Fruit fly (Drosophila melanogaster) whole organism, adult: ENCODE data around the gene sov.
A peak's percentile ranks its signal among the peaks of the same experiment; 100 is the strongest.

ENCODE experiments used
- CG11617 ChIP-seq: fragments of 200-800 bp; sonication (Bioruptor generic); optimal IDR thresholded peaks from 2 replicates; lab custom pipeline; 2017; ENCODE audit warnings: mild to moderate bottlenecking, missing biosample characterization, missing genetic modification reagents, missing genetic modification characterization
- CG12768 ChIP-seq: fragments of 200-800 bp; sonication (Bioruptor generic); optimal IDR thresholded peaks from 2 replicates; lab custom pipeline; 2017; ENCODE audit warnings: missing biosample characterization, missing genetic modification characterization, mild to moderate bottlenecking, moderate library complexity, missing genetic modification reagents
- CG14711 ChIP-seq: fragments of 200-800 bp; sonication (Bioruptor generic); optimal IDR thresholded peaks from 2 replicates; lab custom pipeline; 2018; ENCODE audit warnings: missing biosample characterization, mild to moderate bottlenecking, missing genetic modification characterization, moderate library complexity
- CG1620 ChIP-seq: fragments of 200-800 bp; sonication (Bioruptor generic); optimal IDR thresholded peaks from 2 replicates; lab custom pipeline; 2016; ENCODE audit warnings: missing biosample characterization, missing genetic modification characterization
- CG33017 ChIP-seq: fragments of 200-800 bp; sonication (Bioruptor generic); optimal IDR thresholded peaks from 2 replicates; lab custom pipeline; 2018; ENCODE audit warnings: missing biosample characterization, mild to moderate bottlenecking, missing genetic modification characterization, moderate library complexity
- CG5204 ChIP-seq: fragments of 200-800 bp; sonication (Bioruptor generic); optimal IDR thresholded peaks from 2 replicates; lab custom pipeline; 2016; ENCODE audit warnings: missing biosample characterization, missing genetic modification characterization
- CG7045 ChIP-seq: fragments of 200-800 bp; sonication (Bioruptor generic); optimal IDR thresholded peaks from 2 replicates; lab custom pipeline; 2017; ENCODE audit warnings: missing biosample characterization, mild to moderate bottlenecking, missing genetic modification characterization
- CG7101 ChIP-seq: fragments of 200-800 bp; sonication (Bioruptor generic); optimal IDR thresholded peaks from 2 replicates; lab custom pipeline; 2018; ENCODE audit warnings: missing biosample characterization, mild to moderate bottlenecking, missing genetic modification characterization, moderate library complexity
- Clk ChIP-seq: fragments of 200-800 bp; sonication (Bioruptor generic); optimal IDR thresholded peaks from 2 replicates; lab custom pipeline; 2017; ENCODE audit warnings: missing biosample characterization, missing genetic modification characterization
- Crg-1 ChIP-seq: fragments of 200-800 bp; sonication (Bioruptor generic); optimal IDR thresholded peaks from 2 replicates; lab custom pipeline; 2016; ENCODE audit warnings: missing biosample characterization, missing genetic modification characterization
- Hr96 ChIP-seq: fragments of 200-800 bp; sonication (Bioruptor generic); optimal IDR thresholded peaks from 2 replicates; lab custom pipeline; 2016; ENCODE audit warnings: missing biosample characterization, missing genetic modification characterization
- Mnt ChIP-seq: fragments of 200-800 bp; sonication (Bioruptor generic); optimal IDR thresholded peaks from 2 replicates; lab custom pipeline; 2016; ENCODE audit warnings: missing biosample characterization, mild to moderate bottlenecking, missing genetic modification characterization
- bab1 ChIP-seq: fragments of 200-800 bp; sonication (Bioruptor generic); optimal IDR thresholded peaks from 3 replicates; lab custom pipeline; 2019; ENCODE audit warnings: missing biosample characterization, mild to moderate bottlenecking, missing genetic modification characterization, moderate library complexity
- cic ChIP-seq: fragments of 200-800 bp; sonication (Bioruptor generic); optimal IDR thresholded peaks from 2 replicates; lab custom pipeline; 2017; ENCODE audit warnings: missing biosample characterization, mild to moderate bottlenecking, missing genetic modification characterization, moderate library complexity
- cnc ChIP-seq, 2 experiments: fragments of >200 bp; optimal IDR thresholded peaks; 2 replicates each; lab custom pipeline; 2017
- kay ChIP-seq: fragments of 200-800 bp; sonication (Bioruptor generic); peaks from one replicate; lab custom pipeline; 2016; ENCODE audit warnings: missing biosample characterization, missing genetic modification characterization, borderline replicate concordance
- ovo ChIP-seq: fragments of 200-800 bp; sonication (Bioruptor generic); optimal IDR thresholded peaks from 2 replicates; lab custom pipeline; 2016; ENCODE audit warnings: missing biosample characterization, missing genetic modification characterization
- pad ChIP-seq: fragments of 200-800 bp; sonication (Bioruptor generic); optimal IDR thresholded peaks from 3 replicates; lab custom pipeline; 2017; ENCODE audit warnings: missing biosample characterization, missing genetic modification characterization, mild to moderate bottlenecking, moderate library complexity, missing genetic modification reagents
- tj ChIP-seq: fragments of 200-800 bp; sonication (Bioruptor generic); optimal IDR thresholded peaks from 3 replicates; lab custom pipeline; 2017; ENCODE audit warnings: missing biosample characterization, mild to moderate bottlenecking, missing genetic modification characterization, moderate library complexity
- toe ChIP-seq: fragments of 200-800 bp; sonication (Bioruptor generic); optimal IDR thresholded peaks from 2 replicates; lab custom pipeline; 2016; ENCODE audit warnings: missing biosample characterization, missing genetic modification characterization

The sov gene

dm6 chrX:6726758-6727490, 29.2 kb upstream of the sov start:
- TF ChIP-seq CG7045 (GFP tag; lab: Kevin White, UChicago) = no peak
- TF ChIP-seq bab1 = peak; percentile 50
- TF ChIP-seq toe (GFP tag; lab: Kevin White, UChicago) = no peak
- TF ChIP-seq Mnt (GFP tag; lab: Kevin White, UChicago) = no peak
- no peak for TF ChIP-seq CG7101 (tag; lab: Kevin White, UChicago)
- TF ChIP-seq kay (GFP tag; lab: Kevin White, UChicago) = no peak
- no peak for TF ChIP-seq Hr96
- peak; percentile 90 for TF ChIP-seq tj (GFP tag; lab: Kevin White, UChicago)
- TF ChIP-seq ovo (GFP tag; lab: Kevin White, UChicago) = peak; percentile 71

dm6 chrX:6728597-6729158, 27.4 kb upstream of the sov start:
- no peak for TF ChIP-seq CG7045 (GFP tag; lab: Kevin White, UChicago)
- peak; percentile 0 for TF ChIP-seq kay (GFP tag; lab: Kevin White, UChicago)

dm6 chrX:6730600-6731259, 25.4 kb upstream of the sov start:
- peak; percentile 26 for TF ChIP-seq kay (GFP tag; lab: Kevin White, UChicago)
- TF ChIP-seq bab1 = no peak

dm6 chrX:6733291-6734042, 22.7 kb upstream of the sov start:
- TF ChIP-seq CG33017 (no peak), pad (GFP tag; lab: Kevin White, UChicago) (no peak), CG12768 (no peak), cic (GFP tag; lab: Kevin White, UChicago) (no peak), CG11617 (GFP tag; lab: Kevin White, UChicago) (no peak), CG14711 (tag; lab: Kevin White, UChicago) (no peak)

DNA sequence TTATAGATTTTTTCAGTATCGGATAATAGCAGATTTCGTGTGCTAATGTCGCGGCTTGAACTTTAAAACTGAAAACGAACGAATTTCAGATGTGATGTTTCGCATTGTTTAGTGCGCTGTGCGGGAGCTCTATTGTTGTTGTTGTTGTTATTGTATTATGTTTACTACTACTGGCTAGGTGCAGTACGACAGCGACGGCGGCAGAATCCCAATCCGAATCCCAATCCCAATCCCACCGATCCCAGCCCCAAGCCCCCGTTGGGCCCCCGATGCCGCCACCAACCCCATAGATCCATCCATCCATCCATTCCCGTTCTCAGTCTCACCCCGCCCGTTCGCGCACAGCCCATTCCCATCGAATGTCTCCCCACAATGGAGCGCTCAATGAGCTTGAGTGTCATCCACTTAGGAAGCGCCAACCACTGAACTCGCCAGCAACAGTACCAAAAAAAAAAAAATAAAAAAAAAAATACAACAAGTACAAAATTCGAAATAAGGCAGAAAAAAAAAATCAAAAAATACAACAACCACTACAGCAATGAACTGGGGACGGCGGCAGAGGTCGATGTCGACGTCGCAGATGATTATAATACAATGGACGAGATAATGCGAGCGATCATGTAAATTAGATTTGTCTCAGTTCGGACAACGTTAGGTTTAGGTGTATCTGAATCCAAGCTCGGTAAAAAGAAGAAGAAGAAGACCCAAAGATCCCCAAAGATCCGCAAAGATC, 16.0 kb upstream of the sov start, which contains the start of gene CG3168:
CG3168 (minus strand) TSS at position 51 of the 733 bp plus-strand sequence.
- TF ChIP-seq toe (GFP tag; lab: Kevin White, UChicago) = no peak
- no peak for TF ChIP-seq pad (GFP tag; lab: Kevin White, UChicago)
- TF ChIP-seq kay (GFP tag; lab: Kevin White, UChicago) = no peak
- no peak for TF ChIP-seq Mnt (GFP tag; lab: Kevin White, UChicago)
- TF ChIP-seq tj (GFP tag; lab: Kevin White, UChicago) = no peak
- TF ChIP-seq CG5204 (GFP tag; lab: Kevin White, UChicago) = no peak
- TF ChIP-seq Clk (GFP tag; lab: Kevin White, UChicago) = no peak
- no peak for TF ChIP-seq CG33017
- TF ChIP-seq CG14711 (tag; lab: Kevin White, UChicago) = no peak
- TF ChIP-seq CG7045 (GFP tag; lab: Kevin White, UChicago) = no peak
- no peak for TF ChIP-seq bab1

- TF ChIP-seq Hr96 = peak; percentile 0
- no peak for TF ChIP-seq CG7045 (GFP tag; lab: Kevin White, UChicago)
- peak; percentile 30 for TF ChIP-seq CG14711 (tag; lab: Kevin White, UChicago)
- no peak for TF ChIP-seq ovo (GFP tag; lab: Kevin White, UChicago)
- TF ChIP-seq Crg-1 (GFP tag; lab: Kevin White, UChicago) = no peak
- no peak for TF ChIP-seq tj (GFP tag; lab: Kevin White, UChicago)
- TF ChIP-seq CG11617 (GFP tag; lab: Kevin White, UChicago) = peak; percentile 35
- no peak for TF ChIP-seq cic (GFP tag; lab: Kevin White, UChicago)
- TF ChIP-seq CG7101 (tag; lab: Kevin White, UChicago) = peak; percentile 35
- peak; percentile 14 for TF ChIP-seq CG5204 (GFP tag; lab: Kevin White, UChicago)
- peak; percentile 15 for TF ChIP-seq toe (GFP tag; lab: Kevin White, UChicago)
- peak; percentile 16 for TF ChIP-seq CG1620 (GFP tag; lab: Kevin White, UChicago)
- no peak for TF ChIP-seq CG33017
- no peak for TF ChIP-seq Clk (GFP tag; lab: Kevin White, UChicago)
- no peak for TF ChIP-seq CG12768
- peak; percentile 81 for TF ChIP-seq bab1
- TF ChIP-seq kay (GFP tag; lab: Kevin White, UChicago) = no peak
- TF ChIP-seq Mnt (GFP tag; lab: Kevin White, UChicago) = peak; percentile 42
- TF ChIP-seq pad (GFP tag; lab: Kevin White, UChicago) = no peak
- no peak for TF ChIP-seq cnc (optimal IDR thresholded peaks at IDR 0.05; lab: Kevin White, UChicago)
These were observed 14.9 kb upstream of the sov start for dm6 chrX:6741184-6741586.
